Worm (Caenorhabditis elegans): ENCODE data around the gene Y38E10A.22.

Y38E10A.22 gene

ce11 chrII:12677710-12677974, at the start of gene Y38E10A.22:
Gene Y38E10A.22 (minus strand): TSS chrII:12677810.
- TF ChIP-seq sma-3 (GFP tag; optimal IDR thresholded peaks at IDR 0.05) (no peak), mab-5 (tag; optimal IDR thresholded peaks at IDR 0.05) (no peak), ztf-1 (GFP tag; conservative IDR thresholded peaks at IDR 0.05) (no peak), egl-27 (tag; optimal IDR thresholded peaks at IDR 0.05) (no peak), nhr-11 (tag; optimal IDR thresholded peaks at IDR 0.05) (no peak), sem-4 (tag; optimal IDR thresholded peaks at IDR 0.05) (no peak)

- TF ChIP-seq nhr-11 (tag; optimal IDR thresholded peaks at IDR 0.05) (no peak), lin-39 (tag; optimal IDR thresholded peaks at IDR 0.05) (no peak), blmp-1 (tag; optimal IDR thresholded peaks at IDR 0.05; ENCODE audit: insufficient read depth) (no peak)
Measured at ce11 chrII:12726704-12727103, 49.1 kb upstream of the Y38E10A.22 start.

- TF ChIP-seq peb-1 (tag; optimal IDR thresholded peaks at IDR 0.05) (no peak), gmeb-1 (tag; optimal IDR thresholded peaks at IDR 0.05) (no peak)
Measured at ce11 chrII:12722685-12723287, 45.2 kb upstream of the Y38E10A.22 start.

- TF ChIP-seq nhr-77 (tag; optimal IDR thresholded peaks at IDR 0.05): no peak
Measured at ce11 chrII:12722049-12722448, 44.4 kb upstream of the Y38E10A.22 start.

ce11 chrII:12715757-12716350, 38.2 kb upstream of the Y38E10A.22 start:
- no peak for TF ChIP-seq nhr-11 (tag; optimal IDR thresholded peaks at IDR 0.05)
- no peak for TF ChIP-seq gmeb-1 (tag; optimal IDR thresholded peaks at IDR 0.05)
- TF ChIP-seq skn-1 (tag; optimal IDR thresholded peaks at IDR 0.05): no peak
- TF ChIP-seq ama-1 (optimal IDR thresholded peaks at IDR 0.05): no peak
- TF ChIP-seq R02D3.7 (tag; optimal IDR thresholded peaks at IDR 0.05): no peak
- TF ChIP-seq unc-62 (GFP tag; optimal IDR thresholded peaks at IDR 0.05): no peak
- TF ChIP-seq elt-1 (tag; optimal IDR thresholded peaks at IDR 0.05): no peak
- no peak for TF ChIP-seq nhr-21 (tag; optimal IDR thresholded peaks at IDR 0.05)
- no peak for TF ChIP-seq snpc-4 (tag; optimal IDR thresholded peaks at IDR 0.05)
- no peak for TF ChIP-seq F13H6.1 (tag; optimal IDR thresholded peaks at IDR 0.05)
- no peak for TF ChIP-seq C34F6.9 (tag; optimal IDR thresholded peaks at IDR 0.05)
- no peak for TF ChIP-seq nhr-23 (tag; optimal IDR thresholded peaks at IDR 0.05)
- TF ChIP-seq nhr-6 (tag; optimal IDR thresholded peaks at IDR 0.05): no peak
- no peak for TF ChIP-seq ztf-1 (GFP tag; conservative IDR thresholded peaks at IDR 0.05)
- TF ChIP-seq nhr-237 (tag; optimal IDR thresholded peaks at IDR 0.05): no peak

- TF ChIP-seq nhr-129 (tag; optimal IDR thresholded peaks at IDR 0.05) (no peak), zag-1 (tag; optimal IDR thresholded peaks at IDR 0.05) (peak; percentile 5)
Measured at ce11 chrII:12711490-12711889, 33.9 kb upstream of the Y38E10A.22 start.

- no peak for TF ChIP-seq ceh-82 (tag; optimal IDR thresholded peaks at IDR 0.05)
- no peak for TF ChIP-seq elt-1 (tag; optimal IDR thresholded peaks at IDR 0.05)
- no peak for TF ChIP-seq unc-55 (GFP tag; optimal IDR thresholded peaks at IDR 0.05)
- TF ChIP-seq nhr-21 (tag; optimal IDR thresholded peaks at IDR 0.05): no peak
- no peak for TF ChIP-seq sma-9 (GFP tag; optimal IDR thresholded peaks at IDR 0.05)
- TF ChIP-seq sma-9 (tag; optimal IDR thresholded peaks at IDR 0.05): no peak
- TF ChIP-seq nhr-129 (tag; optimal IDR thresholded peaks at IDR 0.05): no peak
- TF ChIP-seq mbf-1 (tag; optimal IDR thresholded peaks at IDR 0.05): no peak
- no peak for TF ChIP-seq ztf-11 (tag; optimal IDR thresholded peaks at IDR 0.05)
- TF ChIP-seq ama-1 (optimal IDR thresholded peaks at IDR 0.05): no peak
- TF ChIP-seq skn-1 (tag; optimal IDR thresholded peaks at IDR 0.05): no peak
- no peak for TF ChIP-seq mab-5 (tag; optimal IDR thresholded peaks at IDR 0.05)
- no peak for TF ChIP-seq sem-4 (tag; optimal IDR thresholded peaks at IDR 0.05)
- TF ChIP-seq zag-1 (tag; optimal IDR thresholded peaks at IDR 0.05): no peak
- TF ChIP-seq fos-1 (tag; optimal IDR thresholded peaks at IDR 0.05): no peak
- no peak for TF ChIP-seq R02D3.7 (tag; optimal IDR thresholded peaks at IDR 0.05)
- no peak for TF ChIP-seq dmd-4 (tag; optimal IDR thresholded peaks at IDR 0.05)
- no peak for TF ChIP-seq gmeb-1 (tag; optimal IDR thresholded peaks at IDR 0.05)
- TF ChIP-seq aly-2 (tag; optimal IDR thresholded peaks at IDR 0.05): no peak
Measured at ce11 chrII:12696116-12696515, 18.5 kb upstream of the Y38E10A.22 start.
